Fruit fly (Drosophila melanogaster) whole organism, embryonic: Measurements from ENCODE around the gene cic.
A peak's percentile ranks its signal among the peaks of the same experiment; 100 is the strongest.

Experiments used
- BEAF-32 ChIP-seq: fragments of 200-800 bp; sonication (Bioruptor generic); optimal IDR thresholded peaks from 3 replicates; lab custom pipeline; 2017; ENCODE audit warnings: missing biosample characterization, missing genetic modification characterization, mild to moderate bottlenecking, moderate library complexity, missing genetic modification reagents
- CG10959 ChIP-seq: fragments of 200-800 bp; sonication (Bioruptor generic); IDR thresholded peaks from 2 replicates; pipeline ENCODE4 v1.3.6; 2022; ENCODE audit warnings: missing biosample characterization, missing genetic modification characterization
- CG11085 ChIP-seq: fragments of 200-800 bp; sonication (Bioruptor generic); IDR thresholded peaks from 2 replicates; pipeline ENCODE4 v1.3.6; 2022; ENCODE audit warnings: missing biosample characterization, missing genetic modification characterization
- CG11247 ChIP-seq: fragments of 200-800 bp; sonication (Bioruptor generic); IDR thresholded peaks from 2 replicates; pipeline ENCODE4 v1.3.6; 2022; ENCODE audit warnings: missing biosample characterization, missing genetic modification characterization
- CG11695 ChIP-seq: fragments of 200-800 bp; sonication (Bioruptor generic); IDR thresholded peaks from 3 replicates; pipeline ENCODE4 v1.3.6; 2022; ENCODE audit warnings: missing biosample characterization, missing genetic modification characterization
- CG13424 ChIP-seq: fragments of 200-800 bp; sonication (Bioruptor generic); optimal IDR thresholded peaks from 2 replicates; lab custom pipeline; 2019; ENCODE audit warnings: missing biosample characterization, mild to moderate bottlenecking, missing genetic modification characterization, moderate library complexity
- CG14441 ChIP-seq: fragments of 200-800 bp; sonication (Bioruptor generic); IDR thresholded peaks from 2 replicates; pipeline ENCODE4 v1.3.6; 2022; ENCODE audit warnings: missing biosample characterization, missing genetic modification characterization
- CG14667 ChIP-seq: fragments of 200-800 bp; sonication (Bioruptor generic); IDR thresholded peaks from 2 replicates; pipeline ENCODE4 v1.3.6; 2022; ENCODE audit warnings: missing biosample characterization, missing genetic modification characterization
- CG15073 ChIP-seq: fragments of 200-800 bp; sonication (Bioruptor generic); optimal IDR thresholded peaks from 2 replicates; lab custom pipeline; 2016; ENCODE audit warnings: missing biosample characterization, missing genetic modification characterization
- CG17612 ChIP-seq: fragments of 200-800 bp; sonication (Bioruptor generic); IDR thresholded peaks from 2 replicates; pipeline ENCODE4 v1.3.6; 2022; ENCODE audit warnings: missing biosample characterization, missing genetic modification characterization
- CG2120 ChIP-seq: fragments of 200-800 bp; sonication (Bioruptor generic); optimal IDR thresholded peaks from 3 replicates; lab custom pipeline; 2016; ENCODE audit warnings: missing biosample characterization, missing genetic modification characterization
- CG2678 ChIP-seq: fragments of 200-800 bp; sonication (Bioruptor generic); optimal IDR thresholded peaks from 3 replicates; lab custom pipeline; 2019; ENCODE audit warnings: missing biosample characterization, mild to moderate bottlenecking, missing genetic modification characterization, moderate library complexity
- CG3847 ChIP-seq: fragments of 200-800 bp; sonication (Bioruptor generic); IDR thresholded peaks from 2 replicates; pipeline ENCODE4 v1.3.6; 2022; ENCODE audit warnings: missing biosample characterization, missing genetic modification characterization
- CG4820 ChIP-seq: fragments of 200-800 bp; sonication (Bioruptor generic); optimal IDR thresholded peaks from 3 replicates; lab custom pipeline; 2016; ENCODE audit warnings: missing biosample characterization, missing genetic modification characterization
- CG6791 ChIP-seq: fragments of 200-800 bp; sonication (Bioruptor generic); IDR thresholded peaks from 3 replicates; pipeline ENCODE4 v1.3.6; 2022; ENCODE audit warnings: missing biosample characterization, missing genetic modification characterization; ENCODE audit not compliant: partially characterized antibody
- CG7556 ChIP-seq: fragments of 200-800 bp; sonication (Bioruptor generic); optimal IDR thresholded peaks from 2 replicates; lab custom pipeline; 2017; ENCODE audit warnings: missing biosample characterization, mild to moderate bottlenecking, missing genetic modification characterization
- CG7963 ChIP-seq: fragments of 200-800 bp; sonication (Bioruptor generic); IDR thresholded peaks from 3 replicates; pipeline ENCODE4 v1.3.6; 2022; ENCODE audit warnings: missing biosample characterization, missing genetic modification characterization; ENCODE audit not compliant: partially characterized antibody
- CG9215 ChIP-seq: fragments of 200-800 bp; sonication (Bioruptor generic); IDR thresholded peaks from 2 replicates; pipeline ENCODE4 v1.3.6; 2022; ENCODE audit warnings: missing biosample characterization, missing genetic modification characterization
- D19A ChIP-seq: fragments of 200-800 bp; optimal IDR thresholded peaks from 3 replicates; lab custom pipeline; 2019; ENCODE audit warnings: missing biosample characterization, mild to moderate bottlenecking, missing genetic modification characterization, moderate library complexity
- D19B ChIP-seq: fragments of 200-800 bp; sonication (Bioruptor generic); optimal IDR thresholded peaks from 2 replicates; lab custom pipeline; 2017; ENCODE audit warnings: missing biosample characterization, mild to moderate bottlenecking, missing genetic modification characterization
- Dip2 ChIP-seq: fragments of 200-800 bp; sonication (Bioruptor generic); IDR thresholded peaks from 2 replicates; pipeline ENCODE4 v1.3.6; 2022; ENCODE audit warnings: missing biosample characterization, missing genetic modification characterization
- Doc2 ChIP-seq: fragments of 200-800 bp; sonication (Bioruptor generic); IDR thresholded peaks from 2 replicates; pipeline ENCODE4 v1.3.6; 2022; ENCODE audit warnings: missing biosample characterization, missing genetic modification characterization
- GATAe ChIP-seq: fragments of 200-800 bp; sonication (Bioruptor generic); conservative IDR thresholded peaks from 2 replicates; pipeline ENCODE4 v1.3.6; 2022; ENCODE audit warnings: missing biosample characterization, missing genetic modification characterization
- HLHmδ ChIP-seq: fragments of 200-800 bp; sonication (Bioruptor generic); optimal IDR thresholded peaks from 2 replicates; lab custom pipeline; 2018; ENCODE audit warnings: missing biosample characterization, mild to moderate bottlenecking, missing genetic modification characterization, moderate library complexity
- Lpt ChIP-seq: fragments of >200 bp; optimal IDR thresholded peaks from 2 replicates; lab custom pipeline; 2018; ENCODE audit warnings: missing biosample characterization, missing genetic modification characterization
- MTF-1 ChIP-seq: fragments of 200-800 bp; sonication (Bioruptor generic); optimal IDR thresholded peaks from 2 replicates; lab custom pipeline; 2018; ENCODE audit warnings: missing biosample characterization, mild to moderate bottlenecking, missing genetic modification characterization, borderline replicate concordance
- NfI ChIP-seq: fragments of 200-800 bp; sonication (Bioruptor generic); optimal IDR thresholded peaks from 3 replicates; lab custom pipeline; 2018; ENCODE audit warnings: missing biosample characterization, mild to moderate bottlenecking, missing genetic modification characterization, moderate library complexity
- Oli ChIP-seq: fragments of 200-800 bp; sonication (Bioruptor generic); optimal IDR thresholded peaks from 2 replicates; lab custom pipeline; 2018; ENCODE audit warnings: missing biosample characterization, mild to moderate bottlenecking, missing genetic modification characterization, moderate library complexity
- Xrp1 ChIP-seq: fragments of 200-800 bp; sonication (Bioruptor generic); IDR thresholded peaks from 2 replicates; pipeline ENCODE4 v1.3.6; 2022; ENCODE audit warnings: missing biosample characterization, missing genetic modification characterization
- bcd ChIP-seq: fragments of 200-800 bp; sonication (Bioruptor generic); optimal IDR thresholded peaks from 2 replicates; lab custom pipeline; 2017; ENCODE audit warnings: missing biosample characterization, mild to moderate bottlenecking, missing genetic modification characterization
- danr ChIP-seq: fragments of 200-800 bp; sonication (Bioruptor generic); IDR thresholded peaks from 2 replicates; pipeline ENCODE4 v1.3.6; 2022; ENCODE audit warnings: missing biosample characterization, missing genetic modification characterization
- dmrt99B ChIP-seq: fragments of 200-800 bp; sonication (Bioruptor generic); optimal IDR thresholded peaks from 2 replicates; lab custom pipeline; 2018; ENCODE audit warnings: missing biosample characterization, mild to moderate bottlenecking, missing genetic modification characterization, moderate library complexity
- eyg ChIP-seq: fragments of 200-800 bp; sonication (Bioruptor generic); optimal IDR thresholded peaks from 3 replicates; lab custom pipeline; 2016; ENCODE audit warnings: missing biosample characterization, missing genetic modification characterization
- fru ChIP-seq: fragments of >200 bp; optimal IDR thresholded peaks from 2 replicates; lab custom pipeline; 2017
- gce ChIP-seq: fragments of 200-800 bp; sonication (Bioruptor generic); IDR thresholded peaks from 3 replicates; pipeline ENCODE4 v1.3.6; 2022; ENCODE audit warnings: missing biosample characterization, missing genetic modification characterization
- gcm ChIP-seq: fragments of 200-800 bp; sonication (Bioruptor generic); optimal IDR thresholded peaks from 2 replicates; lab custom pipeline; 2019; ENCODE audit warnings: missing biosample characterization, mild to moderate bottlenecking, missing genetic modification characterization, moderate library complexity
- gfzf ChIP-seq: fragments of 200-800 bp; sonication (Bioruptor generic); optimal IDR thresholded peaks from 2 replicates; lab custom pipeline; 2016; ENCODE audit warnings: missing biosample characterization, mild to moderate bottlenecking, missing genetic modification characterization, moderate library complexity
- klu ChIP-seq: fragments of 200-800 bp; sonication (Bioruptor generic); IDR thresholded peaks from 2 replicates; pipeline ENCODE4 v1.3.6; 2022; ENCODE audit warnings: missing biosample characterization, missing genetic modification characterization
- kni ChIP-seq: fragments of 200-800 bp; sonication (Bioruptor generic); optimal IDR thresholded peaks from 3 replicates; lab custom pipeline; 2017; ENCODE audit warnings: mild to moderate bottlenecking, missing biosample characterization, missing genetic modification reagents, missing genetic modification characterization
- lilli ChIP-seq: fragments of 200-800 bp; sonication (Bioruptor generic); optimal IDR thresholded peaks from 3 replicates; lab custom pipeline; 2016; ENCODE audit warnings: missing biosample characterization, missing genetic modification characterization
- nmo ChIP-seq: fragments of 200-800 bp; sonication (Bioruptor generic); optimal IDR thresholded peaks from 2 replicates; lab custom pipeline; 2018; ENCODE audit warnings: missing biosample characterization, mild to moderate bottlenecking, missing genetic modification characterization, moderate library complexity
- otp ChIP-seq: fragments of 200-800 bp; sonication (Bioruptor generic); IDR thresholded peaks from 3 replicates; pipeline ENCODE4, ENCODE4 v1.3.6; 2022; ENCODE audit warnings: missing biosample characterization, missing genetic modification characterization
- pho ChIP-seq: fragments of 200-800 bp; sonication (Bioruptor generic); optimal IDR thresholded peaks from 2 replicates; lab custom pipeline; 2016; ENCODE audit warnings: missing biosample characterization, missing genetic modification characterization
- row ChIP-seq: fragments of 200-800 bp; sonication (Bioruptor generic); IDR thresholded peaks from 3 replicates; pipeline ENCODE4 v1.3.6; 2022; ENCODE audit warnings: missing biosample characterization, missing genetic modification characterization
- salm ChIP-seq: fragments of 200-800 bp; sonication (Bioruptor generic); optimal IDR thresholded peaks from 2 replicates; lab custom pipeline; 2018; ENCODE audit warnings: missing biosample characterization, mild to moderate bottlenecking, missing genetic modification characterization
- schlank ChIP-seq: fragments of 200-800 bp; sonication (Bioruptor generic); optimal IDR thresholded peaks from 2 replicates; lab custom pipeline; 2018; ENCODE audit warnings: missing biosample characterization, mild to moderate bottlenecking, missing genetic modification characterization
- sens-2 ChIP-seq: fragments of 200-800 bp; sonication (Bioruptor generic); IDR thresholded peaks from 2 replicates; pipeline ENCODE4 v1.3.6; 2022; ENCODE audit warnings: missing biosample characterization, missing genetic modification characterization
- slbo ChIP-seq: fragments of 200-800 bp; sonication (Bioruptor generic); IDR thresholded peaks from 2 replicates; pipeline ENCODE4 v1.3.6; 2022; ENCODE audit warnings: missing biosample characterization, missing genetic modification characterization
- slou ChIP-seq: fragments of 200-800 bp; sonication (Bioruptor generic); optimal IDR thresholded peaks from 3 replicates; lab custom pipeline; 2016; ENCODE audit warnings: missing biosample characterization, missing genetic modification characterization
- sug ChIP-seq: fragments of 200-800 bp; optimal IDR thresholded peaks from 2 replicates; lab custom pipeline; 2019; ENCODE audit warnings: missing biosample characterization, mild to moderate bottlenecking, missing genetic modification characterization, moderate library complexity
- wek ChIP-seq: fragments of 200-800 bp; sonication (Bioruptor generic); optimal IDR thresholded peaks from 3 replicates; lab custom pipeline; 2018; ENCODE audit warnings: missing biosample characterization, mild to moderate bottlenecking, missing genetic modification characterization, moderate library complexity
- zen ChIP-seq: fragments of 200-800 bp; sonication (Bioruptor generic); optimal IDR thresholded peaks from 3 replicates; lab custom pipeline; 2018; ENCODE audit warnings: missing biosample characterization, mild to moderate bottlenecking, missing genetic modification characterization, moderate library complexity

The cic gene

dm6 chr3R:20252443-20252913 is at the start of gene cic (continued):
- TF ChIP-seq CG7963: no peak
- no peak for TF ChIP-seq CG15073 (GFP tag; lab: Kevin White, UChicago)
- TF ChIP-seq dmrt99B (tag; lab: Kevin White, UChicago): no peak
- peak; percentile 98 for TF ChIP-seq CG9215
- peak; percentile 40 for TF ChIP-seq row (GFP tag; lab: Robert Waterston, UW)
- TF ChIP-seq slbo (GFP tag; lab: Robert Waterston, UW): no peak
- no peak for TF ChIP-seq gcm (GFP tag; lab: Kevin White, UChicago)
- no peak for TF ChIP-seq CG14667
- no peak for TF ChIP-seq zen (tag; lab: Kevin White, UChicago)
- peak; percentile 54; the same call in 1 of the 3 replicates for TF ChIP-seq CG6791
- TF ChIP-seq CG11085 (GFP tag; lab: Robert Waterston, UW): no peak
- TF ChIP-seq eyg (GFP tag; lab: Kevin White, UChicago): no peak
- no peak for TF ChIP-seq Xrp1 (GFP tag; lab: Robert Waterston, UW)
- TF ChIP-seq kni (GFP tag; lab: Kevin White, UChicago): no peak
- no peak for TF ChIP-seq NfI
- no peak for TF ChIP-seq CG11247 (GFP tag; lab: Robert Waterston, UW)
- no peak for TF ChIP-seq D19B (GFP tag; lab: Kevin White, UChicago)
- TF ChIP-seq lilli: no peak
- no peak for TF ChIP-seq CG14441 (GFP tag; lab: Robert Waterston, UW)
- no peak for TF ChIP-seq klu
- TF ChIP-seq nmo (GFP tag; lab: Kevin White, UChicago): peak; percentile 61
- no peak for TF ChIP-seq salm (tag; lab: Kevin White, UChicago)
- TF ChIP-seq fru (lab: Kevin White, UChicago): no peak
- no peak for TF ChIP-seq CG17612 (GFP tag; lab: Robert Waterston, UW)
- no peak for TF ChIP-seq Oli (tag; lab: Kevin White, UChicago)
- TF ChIP-seq Dip2 (GFP tag; lab: Robert Waterston, UW): no peak
- TF ChIP-seq MTF-1: no peak
- TF ChIP-seq sens-2 (GFP tag; lab: Robert Waterston, UW): no peak
- no peak for TF ChIP-seq CG2678 (tag; lab: Kevin White, UChicago)
- TF ChIP-seq CG7556: no peak
- TF ChIP-seq CG4820 (GFP tag; lab: Kevin White, UChicago): no peak
- TF ChIP-seq CG11695 (GFP tag; lab: Robert Waterston, UW): no peak
- no peak for TF ChIP-seq wek (GFP tag; lab: Kevin White, UChicago)
- TF ChIP-seq CG13424 (tag; lab: Kevin White, UChicago): no peak
- TF ChIP-seq D19A (tag; lab: Kevin White, UChicago): no peak
- TF ChIP-seq bcd: no peak
- no peak for TF ChIP-seq schlank (tag; lab: Kevin White, UChicago)
- TF ChIP-seq gce (GFP tag; lab: Robert Waterston, UW): no peak
- TF ChIP-seq GATAe: no peak
- TF ChIP-seq gfzf (GFP tag; lab: Kevin White, UChicago): peak; percentile 98
- TF ChIP-seq danr (GFP tag; lab: Robert Waterston, UW): no peak
- TF ChIP-seq BEAF-32 (GFP tag; lab: Kevin White, UChicago): peak; percentile 50
- TF ChIP-seq Lpt: no peak
- TF ChIP-seq HLHmδ: peak; percentile 78
- peak; percentile 56; the same call in 1 of the 2 replicates for TF ChIP-seq CG3847 (GFP tag; lab: Robert Waterston, UW)
- TF ChIP-seq sug (tag; lab: Kevin White, UChicago): no peak
- TF ChIP-seq CG10959 (GFP tag; lab: Robert Waterston, UW): no peak
- no peak for TF ChIP-seq pho (GFP tag; lab: Kevin White, UChicago)
- no peak for TF ChIP-seq CG2120 (GFP tag; lab: Kevin White, UChicago)
- TF ChIP-seq Doc2 (GFP tag; lab: Robert Waterston, UW): no peak
- TF ChIP-seq otp: no peak
- TF ChIP-seq slou (GFP tag; lab: Kevin White, UChicago): no peak
